Fruit fly (Drosophila melanogaster): ENCODE measurements around the gene pns.

Gene pns

DNA sequence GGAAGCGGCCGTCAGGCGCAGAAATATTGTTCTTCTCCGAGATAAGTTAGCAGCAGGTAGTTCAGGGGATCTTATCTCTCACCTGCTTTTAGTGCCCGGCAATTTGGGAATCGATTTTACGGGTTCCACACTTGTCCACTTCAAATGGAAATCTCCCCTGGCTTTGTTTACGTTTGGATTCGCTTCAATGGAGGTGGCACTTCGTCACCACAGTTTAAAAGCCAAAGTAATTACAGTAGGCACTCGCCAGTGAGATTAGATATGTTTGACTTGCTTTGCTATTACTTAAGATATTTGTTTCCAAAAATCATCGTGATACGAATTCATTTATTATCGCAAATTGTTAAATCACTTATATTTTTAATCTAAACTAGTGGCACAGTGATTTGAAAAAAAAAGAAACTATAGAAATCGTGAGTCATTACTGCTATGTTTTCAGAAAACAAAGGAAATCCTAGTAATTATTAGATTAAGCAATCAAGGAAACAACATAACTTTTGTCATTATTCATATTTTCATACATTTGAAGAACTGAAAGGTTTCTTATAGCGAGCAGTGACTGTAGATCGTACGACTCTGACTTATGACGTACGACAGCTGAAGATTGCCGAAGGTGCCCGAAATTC is 11.5 kb downstream of the pns start (continued):
- peak; percentile 24 for TF ChIP-seq pum (GFP tag; optimal IDR thresholded peaks at IDR 0.05)
- TF ChIP-seq ATbp (GFP tag; optimal IDR thresholded peaks at IDR 0.05) = no peak
- peak; percentile 57 for TF ChIP-seq CG12104 (GFP tag; optimal IDR thresholded peaks at IDR 0.05)
- TF ChIP-seq Poxn (GFP tag; IDR thresholded peaks at IDR 0.05) = no peak
- TF ChIP-seq CG1647 (GFP tag; optimal IDR thresholded peaks at IDR 0.05) = peak; percentile 20
- peak; percentile 68 for TF ChIP-seq CG32532 (GFP tag; IDR thresholded peaks at IDR 0.05)
- no peak for TF ChIP-seq trem (tag; optimal IDR thresholded peaks at IDR 0.05)
- peak; percentile 5 for TF ChIP-seq Dad (GFP tag; optimal IDR thresholded peaks at IDR 0.05)
- TF ChIP-seq CG2120 (GFP tag; optimal IDR thresholded peaks at IDR 0.05) = peak; percentile 89
- no peak for TF ChIP-seq CG7271 (tag; optimal IDR thresholded peaks at IDR 0.05)
- TF ChIP-seq Hmr (GFP tag; optimal IDR thresholded peaks at IDR 0.05) = peak; percentile 72
- no peak for TF ChIP-seq HLH4C (GFP tag; IDR thresholded peaks at IDR 0.05; ENCODE audit: partially characterized antibody)
- 0 out of 2 replicates have a peak, but pooled peaks have one; percentile 11 for TF ChIP-seq danr (GFP tag; IDR thresholded peaks at IDR 0.05)
- TF ChIP-seq B-H2 (GFP tag; optimal IDR thresholded peaks at IDR 0.05) = peak; percentile 6
- TF ChIP-seq grau (tag; optimal IDR thresholded peaks at IDR 0.05) = peak; percentile 95
- TF ChIP-seq BtbVII (GFP tag; optimal IDR thresholded peaks at IDR 0.05) = peak; percentile 71
- TF ChIP-seq dmrt11E (tag; optimal IDR thresholded peaks at IDR 0.05) = peak; percentile 30
- peak; percentile 90 for TF ChIP-seq sug (tag; optimal IDR thresholded peaks at IDR 0.05)
- no peak for TF ChIP-seq pfk (GFP tag; optimal IDR thresholded peaks at IDR 0.05)
- peak; percentile 34 for TF ChIP-seq D19A (tag; optimal IDR thresholded peaks at IDR 0.05)
- TF ChIP-seq CG16815 (GFP tag; optimal IDR thresholded peaks at IDR 0.05) = peak; percentile 41
- peak; percentile 8 to 26 for TF ChIP-seq chif (GFP tag; optimal IDR thresholded peaks at IDR 0.05)
- TF ChIP-seq sqz (GFP tag; optimal IDR thresholded peaks at IDR 0.05) = peak; percentile 27
- TF ChIP-seq ham (GFP tag; IDR thresholded peaks at IDR 0.05) = no peak
- TF ChIP-seq CG42726 (GFP tag; IDR thresholded peaks at IDR 0.05; ENCODE audit: partially characterized antibody) = no peak
- TF ChIP-seq lab (GFP tag; optimal IDR thresholded peaks at IDR 0.05) = peak; percentile 81
- TF ChIP-seq Max (GFP tag; optimal IDR thresholded peaks at IDR 0.05) = peak; percentile 7
- TF ChIP-seq CG11504 (tag; optimal IDR thresholded peaks at IDR 0.05) = peak; percentile 76
- TF ChIP-seq CG30403 (GFP tag; optimal IDR thresholded peaks at IDR 0.05) = peak; percentile 80
- peak; percentile 44 for TF ChIP-seq CG17829 (tag; optimal IDR thresholded peaks at IDR 0.05)
- no peak for TF ChIP-seq gcm2 (GFP tag; optimal IDR thresholded peaks at IDR 0.05)
- TF ChIP-seq CG11696 (GFP tag; IDR thresholded peaks at IDR 0.05) = no peak
- peak; percentile 52 for TF ChIP-seq CG12659 (GFP tag; optimal IDR thresholded peaks at IDR 0.05)
- TF ChIP-seq CG12769 (tag; optimal IDR thresholded peaks at IDR 0.05) = peak; percentile 33
- peak; percentile 79 for TF ChIP-seq CG7839 (tag; optimal IDR thresholded peaks at IDR 0.05)
- TF ChIP-seq toy (GFP tag; IDR thresholded peaks at IDR 0.05) = no peak
- TF ChIP-seq chn (GFP tag; optimal IDR thresholded peaks at IDR 0.05) = no peak
- TF ChIP-seq CG17612 (GFP tag; IDR thresholded peaks at IDR 0.05) = no peak; the same call in 1 of the 2 replicates
- TF ChIP-seq Lpt (GFP tag; optimal IDR thresholded peaks at IDR 0.05) = no peak
- TF ChIP-seq zfh2 (GFP tag; optimal IDR thresholded peaks at IDR 0.05) = peak; percentile 69
- TF ChIP-seq CG3281 (GFP tag; optimal IDR thresholded peaks at IDR 0.05) = peak; percentile 81
- TF ChIP-seq HHEX (GFP tag; optimal IDR thresholded peaks at IDR 0.05) = peak; percentile 59
- no peak for TF ChIP-seq jing (GFP tag; optimal IDR thresholded peaks at IDR 0.05)
- peak; percentile 55 for TF ChIP-seq CG17328 (GFP tag; IDR thresholded peaks at IDR 0.05)
- TF ChIP-seq maf-S (GFP tag; optimal IDR thresholded peaks at IDR 0.05) = peak; percentile 19
- TF ChIP-seq CG6254 (GFP tag; optimal IDR thresholded peaks at IDR 0.05) = no peak
- 0 out of 3 replicates have a peak, but pooled peaks have one; percentile 35 for TF ChIP-seq CG11695 (GFP tag; IDR thresholded peaks at IDR 0.05)
- 0 out of 2 replicates have a peak, but pooled peaks have one; percentile 5 for TF ChIP-seq gsb (GFP tag; IDR thresholded peaks at IDR 0.05)
- no peak for TF ChIP-seq CG13287 (GFP tag; IDR thresholded peaks at IDR 0.05; ENCODE audit: partially characterized antibody)

All from whole organism, embryonic.